Fruit fly (Drosophila melanogaster) whole organism, adult: Measurements from ENCODE around the gene Npc2b.

ENCODE experiments used
- CG12768 ChIP-seq: fragments of 200-800 bp; sonication (Bioruptor generic); optimal IDR thresholded peaks from 2 replicates; lab custom pipeline; 2017; ENCODE audit warnings: missing biosample characterization, missing genetic modification characterization, mild to moderate bottlenecking, moderate library complexity, missing genetic modification reagents
- CG33017 ChIP-seq: fragments of 200-800 bp; sonication (Bioruptor generic); optimal IDR thresholded peaks from 2 replicates; lab custom pipeline; 2018; ENCODE audit warnings: missing biosample characterization, mild to moderate bottlenecking, missing genetic modification characterization, moderate library complexity
- CG7045 ChIP-seq: fragments of 200-800 bp; sonication (Bioruptor generic); optimal IDR thresholded peaks from 2 replicates; lab custom pipeline; 2017; ENCODE audit warnings: missing biosample characterization, mild to moderate bottlenecking, missing genetic modification characterization
- Hr96 ChIP-seq: fragments of 200-800 bp; sonication (Bioruptor generic); optimal IDR thresholded peaks from 2 replicates; lab custom pipeline; 2016; ENCODE audit warnings: missing biosample characterization, missing genetic modification characterization
- Mnt ChIP-seq: fragments of 200-800 bp; sonication (Bioruptor generic); optimal IDR thresholded peaks from 2 replicates; lab custom pipeline; 2016; ENCODE audit warnings: missing biosample characterization, mild to moderate bottlenecking, missing genetic modification characterization
- bab1 ChIP-seq: fragments of 200-800 bp; sonication (Bioruptor generic); optimal IDR thresholded peaks from 3 replicates; lab custom pipeline; 2019; ENCODE audit warnings: missing biosample characterization, mild to moderate bottlenecking, missing genetic modification characterization, moderate library complexity
- cnc ChIP-seq, 2 experiments: fragments of >200 bp; optimal IDR thresholded peaks; 2 replicates each; lab custom pipeline; 2017
- ovo ChIP-seq: fragments of 200-800 bp; sonication (Bioruptor generic); optimal IDR thresholded peaks from 2 replicates; lab custom pipeline; 2016; ENCODE audit warnings: missing biosample characterization, missing genetic modification characterization

DNA sequence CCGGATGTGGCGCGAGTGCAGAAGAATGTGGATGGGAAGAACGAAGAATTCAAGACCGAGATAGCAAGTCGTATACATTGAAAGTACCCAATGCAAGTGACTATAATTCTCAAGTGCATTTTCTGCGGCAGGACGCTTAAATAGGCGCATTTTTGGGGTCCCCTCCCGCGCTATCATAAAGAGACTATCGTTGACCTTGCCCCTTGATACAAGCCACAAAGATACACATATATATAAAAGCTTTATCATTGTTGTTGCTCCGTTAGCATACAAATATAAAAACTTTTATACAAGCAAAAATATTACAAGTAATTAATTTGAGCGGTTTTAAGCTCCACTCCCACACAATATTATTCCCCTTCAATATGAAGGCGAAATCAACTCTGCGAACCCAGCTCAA lies 1.2 kb upstream of the Npc2b start:
- TF ChIP-seq CG12768 (GFP tag; lab: Kevin White, UChicago) (no peak), cnc (optimal IDR thresholded peaks at IDR 0.05; lab: Kevin White, UChicago) (no peak), Mnt (no peak), CG7045 (no peak), bab1 (GFP tag; lab: Kevin White, UChicago) (no peak), Hr96 (GFP tag; lab: Kevin White, UChicago) (no peak), CG33017 (tag; lab: Kevin White, UChicago) (no peak), ovo (GFP tag; lab: Kevin White, UChicago) (no peak)
